Worm (Caenorhabditis elegans) whole organism, late embryonic: Measurements from ENCODE around the gene Y45F10B.9.

Experiments used
- ama-1 ChIP-seq: fragments of 150-350 bp; optimal IDR thresholded peaks from 2 replicates; lab custom pipeline; 2014
- ceh-9 ChIP-seq: sonication (generic microtip); optimal IDR thresholded peaks from 2 replicates; lab custom pipeline; 2016; ENCODE audit warnings: mild to moderate bottlenecking, missing genetic modification characterization, inconsistent platforms, missing compliant biosample characterization
- fkh-10 ChIP-seq: fragments of 150-350 bp; optimal IDR thresholded peaks from 2 replicates; lab custom pipeline; 2014; ENCODE audit warnings: missing biosample characterization, missing genetic modification reagents, missing genetic modification characterization
- nfya-1 ChIP-seq: sonication (generic microtip); optimal IDR thresholded peaks from 2 replicates; lab custom pipeline; 2017; ENCODE audit warnings: missing genetic modification characterization, mild to moderate bottlenecking, missing compliant biosample characterization, antibody characterized with exemption, moderate library complexity
- pha-4 ChIP-seq: fragments of 150-350 bp; optimal IDR thresholded peaks from 2 replicates; lab custom pipeline; 2018; ENCODE audit warnings: missing biosample characterization, missing genetic modification reagents, missing genetic modification characterization

DNA sequence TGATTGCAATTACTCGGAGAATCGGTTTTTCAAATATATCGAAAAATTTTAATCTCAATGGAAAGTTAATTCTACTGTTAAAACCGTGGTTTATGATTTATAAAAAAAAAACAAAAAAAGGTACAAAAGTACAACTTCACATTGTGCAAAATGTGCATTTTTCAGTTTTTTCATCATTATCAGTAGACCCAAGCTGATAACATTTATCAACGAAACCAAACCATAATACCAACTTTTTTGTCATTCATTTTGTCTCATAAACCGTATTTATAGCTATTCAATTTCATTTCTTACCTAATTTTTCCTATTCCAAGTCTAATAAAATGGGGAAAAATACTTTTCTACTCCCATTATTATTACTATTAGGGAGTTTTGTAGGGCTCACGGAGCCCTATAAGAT lies 41.3 kb upstream of the Y45F10B.9 start, which contains the start of gene ugt-22:
- no peak for TF ChIP-seq ama-1
- no peak for TF ChIP-seq ceh-9
- no peak for TF ChIP-seq fkh-10 (GFP tag; lab: Kevin White, UChicago)
- no peak for TF ChIP-seq pha-4 (tag; lab: Kevin White, UChicago)
- TF ChIP-seq nfya-1: no peak
